Worm (Caenorhabditis elegans): ENCODE results near the gene F54B3.1.

F54B3.1 gene

DNA sequence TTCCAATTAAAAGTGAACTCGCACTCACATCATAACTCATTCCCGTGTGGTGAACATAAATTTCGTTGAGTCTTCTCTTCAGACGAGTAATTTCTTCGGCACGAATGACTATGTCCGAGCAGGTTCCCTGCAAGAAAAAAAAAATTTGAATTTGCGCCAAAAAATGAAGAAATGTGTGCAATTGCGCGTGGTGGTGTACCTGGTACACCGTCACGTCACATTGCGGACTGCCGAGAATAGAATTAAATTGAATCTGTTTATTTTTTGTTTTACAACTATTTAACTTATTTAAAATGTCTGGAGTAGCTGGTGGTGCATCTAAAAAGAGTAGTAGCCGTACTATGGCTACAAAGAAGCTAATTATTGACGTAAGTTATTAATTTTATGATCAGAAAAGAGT, 49.9 kb downstream of the F54B3.1 start, which contains the start of gene mdt-22:
TSS of gene mdt-22 (plus strand) at position 263 of the 400 bp plus-strand sequence.
- TF ChIP-seq unc-86 (tag; optimal IDR thresholded peaks at IDR 0.05), result peak; percentile 71
- peak; percentile 83 for TF ChIP-seq C16A3.4 (tag; optimal IDR thresholded peaks at IDR 0.05)
- TF ChIP-seq snu-23 (GFP tag; optimal IDR thresholded peaks at IDR 0.05), result peak; percentile 84
- peak; percentile 21 for TF ChIP-seq efl-3 (GFP tag; optimal IDR thresholded peaks at IDR 0.05)
- peak in 1 of 2 experiments; percentile 51 for TF ChIP-seq mdl-1 (tag; optimal IDR thresholded peaks at IDR 0.05)
- TF ChIP-seq nhr-90 (tag; optimal IDR thresholded peaks at IDR 0.05; ENCODE audit: poor library complexity), result peak; percentile 69
- no peak for TF ChIP-seq zag-1 (tag; optimal IDR thresholded peaks at IDR 0.05)
- TF ChIP-seq irx-1 (tag; optimal IDR thresholded peaks at IDR 0.05), result peak; percentile 60
- peak; percentile 72 for TF ChIP-seq skn-1 (tag; optimal IDR thresholded peaks at IDR 0.05)
- TF ChIP-seq pag-3 (tag; optimal IDR thresholded peaks at IDR 0.05; ENCODE audit: borderline replicate concordance, insufficient read depth), result no peak
- TF ChIP-seq nhr-84 (tag; optimal IDR thresholded peaks at IDR 0.05), result no peak
- TF ChIP-seq C04F5.9 (tag; optimal IDR thresholded peaks at IDR 0.05), result peak; percentile 52
- TF ChIP-seq unc-30 (tag; optimal IDR thresholded peaks at IDR 0.05), result no peak
- TF ChIP-seq lir-3 (tag; optimal IDR thresholded peaks at IDR 0.05; ENCODE audit: poor library complexity), result peak; percentile 73
- peak; percentile 45 for TF ChIP-seq snpc-4 (tag; optimal IDR thresholded peaks at IDR 0.05)
- no peak for TF ChIP-seq sup-37 (GFP tag; optimal IDR thresholded peaks at IDR 0.05)
- peak; percentile 78 for TF ChIP-seq isw-1 (GFP tag; IDR thresholded peaks at IDR 0.05)
- no peak for TF ChIP-seq unc-62 (GFP tag; optimal IDR thresholded peaks at IDR 0.05)
- no peak for TF ChIP-seq hpl-2 (GFP tag; optimal IDR thresholded peaks at IDR 0.05)
- no peak for TF ChIP-seq ceh-88 (GFP tag; IDR thresholded peaks at IDR 0.05)
- TF ChIP-seq fkh-10 (GFP tag; optimal IDR thresholded peaks at IDR 0.05), result peak; percentile 63
- no peak for TF ChIP-seq hlh-17 (GFP tag; optimal IDR thresholded peaks at IDR 0.05; ENCODE audit: borderline replicate concordance)
- peak; percentile 68 for TF ChIP-seq vab-15 (tag; optimal IDR thresholded peaks at IDR 0.05)
- no peak for TF ChIP-seq pqm-1 (tag; optimal IDR thresholded peaks at IDR 0.05)
- peak; percentile 39 for TF ChIP-seq zip-4 (GFP tag; optimal IDR thresholded peaks at IDR 0.05)
- TF ChIP-seq ceh-63 (GFP tag; optimal IDR thresholded peaks at IDR 0.05), result no peak
- peak; percentile 87 to 97 for TF ChIP-seq efl-1 (optimal IDR thresholded peaks at IDR 0.05)
- TF ChIP-seq efl-1 (GFP tag; optimal IDR thresholded peaks at IDR 0.05 in 1 of 2), result peak; percentile 97 to 99
- TF ChIP-seq ets-5 (GFP tag; IDR thresholded peaks at IDR 0.05), result no peak
- TF ChIP-seq nhr-47 (tag; optimal IDR thresholded peaks at IDR 0.05), result peak; percentile 87
- TF ChIP-seq hlh-4 (tag; optimal IDR thresholded peaks at IDR 0.05), result no peak
- peak; percentile 80 for TF ChIP-seq lin-13 (GFP tag; optimal IDR thresholded peaks at IDR 0.05)
- peak; percentile 83 for TF ChIP-seq nhr-71 (tag; optimal IDR thresholded peaks at IDR 0.05)
- no peak for TF ChIP-seq sptf-1 (tag; optimal IDR thresholded peaks at IDR 0.05)
- TF ChIP-seq aha-1 (tag; optimal IDR thresholded peaks at IDR 0.05), result no peak
- peak; percentile 52 for TF ChIP-seq blmp-1 (tag; optimal IDR thresholded peaks at IDR 0.05)
- peak; percentile 71 for TF ChIP-seq lin-14 (GFP tag; optimal IDR thresholded peaks at IDR 0.05)
- TF ChIP-seq grh-1 (GFP tag; IDR thresholded peaks at IDR 0.05), result peak; percentile 41; the same call in 1 of the 2 replicates
- no peak for TF ChIP-seq fos-1 (tag; optimal IDR thresholded peaks at IDR 0.05)
- no peak for TF ChIP-seq C34B4.2 (tag; optimal IDR thresholded peaks at IDR 0.05)
- peak in 2 of 6 experiments; percentile 2 to 4 for TF ChIP-seq elt-3 (tag; optimal IDR thresholded peaks at IDR 0.05)
- peak; percentile 77 for TF ChIP-seq nhr-20 (tag; optimal IDR thresholded peaks at IDR 0.05)
- peak; percentile 79 to 88 (median 87) for TF ChIP-seq ceh-82 (tag; optimal IDR thresholded peaks at IDR 0.05)
- peak; percentile 65 for TF ChIP-seq dsc-1 (tag; optimal IDR thresholded peaks at IDR 0.05)
- peak; percentile 25 for TF ChIP-seq mef-2 (tag; optimal IDR thresholded peaks at IDR 0.05)
- no peak for TF ChIP-seq tlp-1 (tag; optimal IDR thresholded peaks at IDR 0.05)
- TF ChIP-seq Y116A8C.19 (tag; optimal IDR thresholded peaks at IDR 0.05; ENCODE audit: borderline replicate concordance), result no peak
- TF ChIP-seq egl-27 (tag; optimal IDR thresholded peaks at IDR 0.05), result no peak
- TF ChIP-seq swsn-7 (tag; optimal IDR thresholded peaks at IDR 0.05), result peak; percentile 80
- TF ChIP-seq ceh-90 (tag; optimal IDR thresholded peaks at IDR 0.05), result peak; percentile 28
- TF ChIP-seq lin-35 (GFP tag; optimal IDR thresholded peaks at IDR 0.05), result peak; percentile 96 to 98
- TF ChIP-seq rnt-1 (tag; optimal IDR thresholded peaks at IDR 0.05), result peak; percentile 89
- peak; percentile 80 for TF ChIP-seq tbx-2 (tag; optimal IDR thresholded peaks at IDR 0.05)
